Worm (Caenorhabditis elegans) whole organism, young adult: Measurements from ENCODE around the gene ptp-5.2.
A peak's percentile ranks its signal among the peaks of the same experiment; 100 is the strongest.

Source experiments
- C17E4.6 ChIP-seq: fragments of 200-800 bp; sonication (Bioruptor generic); IDR thresholded peaks from 2 replicates; pipeline ENCODE4 v1.3.6; 2022; ENCODE audit warnings: missing genetic modification reagents, missing genetic modification characterization, missing compliant biosample characterization
- F37B4.10 ChIP-seq: fragments of 200-800 bp; sonication (Bioruptor generic); IDR thresholded peaks from 2 replicates; pipeline ENCODE4 v1.3.6; 2022; ENCODE audit warnings: missing genetic modification characterization, missing compliant biosample characterization
- F57C9.4 ChIP-seq: sonication (generic microtip); optimal IDR thresholded peaks from 2 replicates; lab custom pipeline; 2017; ENCODE audit warnings: mild to moderate bottlenecking, missing genetic modification characterization, missing compliant biosample characterization
- K11D2.4 ChIP-seq: fragments of 200-800 bp; sonication (Bioruptor generic); IDR thresholded peaks from 2 replicates; pipeline ENCODE4 v1.3.6; 2022; ENCODE audit warnings: missing genetic modification reagents, missing genetic modification characterization, missing compliant biosample characterization
- T07F8.4 ChIP-seq: sonication (generic microtip); optimal IDR thresholded peaks from 2 replicates; lab custom pipeline; 2016; ENCODE audit warnings: mild to moderate bottlenecking, missing genetic modification characterization, moderate library complexity, missing compliant biosample characterization
- Y53F4B.3 ChIP-seq: fragments of 200-800 bp; sonication (Bioruptor generic); IDR thresholded peaks from 2 replicates; pipeline ENCODE4 v1.3.6; 2022; ENCODE audit warnings: missing genetic modification reagents, missing genetic modification characterization, missing compliant biosample characterization
- Y53G8AR.9 ChIP-seq: fragments of 200-800 bp; sonication (Bioruptor generic); conservative IDR thresholded peaks from 2 replicates; pipeline ENCODE4 v1.3.6; 2022; ENCODE audit warnings: missing genetic modification reagents, missing genetic modification characterization, missing compliant biosample characterization
- Y95B8A.8 ChIP-seq: fragments of 200-800 bp; sonication (Bioruptor generic); IDR thresholded peaks from 2 replicates; pipeline ENCODE4 v1.3.6; 2022; ENCODE audit warnings: missing genetic modification reagents, missing genetic modification characterization, missing compliant biosample characterization
- ZK185.1 ChIP-seq: sonication (generic microtip); optimal IDR thresholded peaks from 2 replicates; lab custom pipeline; 2016; ENCODE audit warnings: mild to moderate bottlenecking, missing genetic modification characterization, missing compliant biosample characterization; ENCODE audit not compliant: poor library complexity, severe bottlenecking
- akir-1 ChIP-seq: fragments of 200-800 bp; sonication (Bioruptor generic); optimal IDR thresholded peaks from 2 replicates; lab custom pipeline; 2018; ENCODE audit warnings: mild to moderate bottlenecking, missing genetic modification characterization, moderate library complexity, missing compliant biosample characterization
- aptf-2 ChIP-seq: fragments of 200-800 bp; sonication (Bioruptor generic); conservative IDR thresholded peaks from 2 replicates; pipeline ENCODE4 v1.3.6; 2022; ENCODE audit warnings: missing genetic modification reagents, missing genetic modification characterization, missing compliant biosample characterization
- athp-1 ChIP-seq: sonication (generic microtip); optimal IDR thresholded peaks from 2 replicates; lab custom pipeline; 2017; ENCODE audit warnings: mild to moderate bottlenecking, missing genetic modification characterization, missing compliant biosample characterization
- attf-6 ChIP-seq: fragments of 200-800 bp; sonication (Bioruptor generic); IDR thresholded peaks from 2 replicates; pipeline ENCODE4 v1.3.6; 2022; ENCODE audit warnings: missing genetic modification reagents, missing genetic modification characterization, missing compliant biosample characterization
- cebp-1 ChIP-seq, 2 experiments: fragments of 200-800 bp in 1 of 2; sonication (Bioruptor generic) in 1 of 2; sonication (generic microtip) in 1 of 2; IDR thresholded peaks in 1 of 2; optimal IDR thresholded peaks in 1 of 2; 2 replicates each; pipeline versions ENCODE4 v1.3.6 to Lab custom; 2017 to 2022; ENCODE audit warnings: missing compliant biosample characterization in 2 of 2, missing genetic modification characterization in 2 of 2, mild to moderate bottlenecking in 1 of 2, missing genetic modification reagents in 1 of 2, moderate library complexity in 1 of 2
- ceh-27 ChIP-seq: fragments of 200-800 bp; sonication (Bioruptor generic); optimal IDR thresholded peaks from 2 replicates; lab custom pipeline; 2018; ENCODE audit warnings: mild to moderate bottlenecking, missing genetic modification characterization, moderate library complexity, missing compliant biosample characterization
- efl-1 ChIP-seq: fragments of 150-350 bp; optimal IDR thresholded peaks from 2 replicates; lab custom pipeline; 2014; ENCODE audit warnings: missing biosample characterization, missing genetic modification reagents, missing genetic modification characterization
- egl-18 ChIP-seq: fragments of 200-800 bp; sonication (Bioruptor generic); IDR thresholded peaks from 2 replicates; pipeline ENCODE4 v1.3.6; 2022; ENCODE audit warnings: missing genetic modification reagents, missing genetic modification characterization, missing compliant biosample characterization
- gei-17 ChIP-seq: fragments of 200-800 bp; sonication (Bioruptor generic); optimal IDR thresholded peaks from 2 replicates; lab custom pipeline; 2018; ENCODE audit warnings: mild to moderate bottlenecking, missing genetic modification characterization, missing compliant biosample characterization
- him-1 ChIP-seq: sonication (generic microtip); optimal IDR thresholded peaks from 2 replicates; lab custom pipeline; 2016; ENCODE audit warnings: missing genotype, missing genetic modification reagents, missing genetic modification characterization, missing compliant biosample characterization
- hlh-12 ChIP-seq: sonication (generic microtip); optimal IDR thresholded peaks from 2 replicates; lab custom pipeline; 2016; ENCODE audit warnings: missing genetic modification characterization, missing compliant biosample characterization
- hmg-1.2 ChIP-seq: fragments of 200-800 bp; sonication (Bioruptor generic); IDR thresholded peaks from 2 replicates; pipeline ENCODE4 v1.3.6; 2022; ENCODE audit warnings: missing genetic modification reagents, missing genetic modification characterization, missing compliant biosample characterization
- hsf-1 ChIP-seq: fragments of 200-800 bp; sonication (Bioruptor generic); IDR thresholded peaks from 2 replicates; pipeline ENCODE4 v1.3.6; 2022; ENCODE audit warnings: missing genetic modification reagents, missing genetic modification characterization, missing compliant biosample characterization
- lag-1 ChIP-seq: fragments of 200-800 bp; sonication (Bioruptor generic); IDR thresholded peaks from 2 replicates; pipeline ENCODE4 v1.3.6; 2022; ENCODE audit warnings: missing genetic modification reagents, missing genetic modification characterization, missing compliant biosample characterization
- let-526 ChIP-seq: fragments of 200-800 bp; sonication (Bioruptor generic); IDR thresholded peaks from 2 replicates; pipeline ENCODE4 v1.3.6; 2022; ENCODE audit warnings: missing genetic modification reagents, missing genetic modification characterization, missing compliant biosample characterization
- lin-40 ChIP-seq: sonication (generic microtip); optimal IDR thresholded peaks from 2 replicates; lab custom pipeline; 2016; ENCODE audit warnings: missing genetic modification characterization, mild to moderate bottlenecking, missing compliant biosample characterization, missing genotype, missing genetic modification reagents
- madf-10 ChIP-seq: sonication (generic microtip); optimal IDR thresholded peaks from 2 replicates; lab custom pipeline; 2016; ENCODE audit warnings: mild to moderate bottlenecking, missing genetic modification characterization, missing compliant biosample characterization
- mel-28 ChIP-seq: sonication (generic microtip); optimal IDR thresholded peaks from 2 replicates; lab custom pipeline; 2016; ENCODE audit warnings: borderline replicate concordance, mild to moderate bottlenecking, missing genetic modification characterization, missing compliant biosample characterization
- mxl-1 ChIP-seq: sonication (generic microtip); optimal IDR thresholded peaks from 2 replicates; lab custom pipeline; 2016; ENCODE audit warnings: missing genetic modification characterization, missing compliant biosample characterization
- nfya-2 ChIP-seq: fragments of 200-800 bp; sonication (Bioruptor generic); IDR thresholded peaks from 2 replicates; pipeline ENCODE4 v1.3.6; 2022; ENCODE audit warnings: missing genetic modification reagents, missing genetic modification characterization, missing compliant biosample characterization
- nhr-27 ChIP-seq: fragments of 200-800 bp; sonication (Bioruptor generic); optimal IDR thresholded peaks from 2 replicates; lab custom pipeline; 2018; ENCODE audit warnings: mild to moderate bottlenecking, missing genetic modification characterization, moderate library complexity, missing compliant biosample characterization
- nhr-90 ChIP-seq: sonication (generic microtip); optimal IDR thresholded peaks from 2 replicates; lab custom pipeline; 2016; ENCODE audit warnings: missing genotype, mild to moderate bottlenecking, missing genetic modification characterization, missing compliant biosample characterization
- rcor-1 ChIP-seq: fragments of 200-800 bp; sonication (Bioruptor generic); IDR thresholded peaks from 2 replicates; pipeline ENCODE4 v1.3.6; 2022; ENCODE audit warnings: missing genetic modification reagents, missing genetic modification characterization, missing compliant biosample characterization
- sdz-38 ChIP-seq: sonication (generic microtip); optimal IDR thresholded peaks from 2 replicates; lab custom pipeline; 2016; ENCODE audit warnings: missing genotype, missing genetic modification characterization, missing compliant biosample characterization
- sea-2 ChIP-seq: fragments of 200-800 bp; sonication (Bioruptor generic); IDR thresholded peaks from 2 replicates; pipeline ENCODE4 v1.3.6; 2022; ENCODE audit warnings: missing genetic modification characterization, missing compliant biosample characterization
- snpc-1.3 ChIP-seq: sonication (generic microtip); optimal IDR thresholded peaks from 2 replicates; lab custom pipeline; 2017; ENCODE audit warnings: missing genetic modification characterization, mild to moderate bottlenecking, missing compliant biosample characterization, antibody characterized with exemption, moderate library complexity, missing genotype, missing genetic modification reagents; ENCODE audit not compliant: insufficient read depth
- snpc-3.4 ChIP-seq: sonication (generic microtip); optimal IDR thresholded peaks from 2 replicates; lab custom pipeline; 2017; ENCODE audit warnings: missing genetic modification characterization, mild to moderate bottlenecking, missing compliant biosample characterization, antibody characterized with exemption, moderate library complexity, missing genotype, missing genetic modification reagents
- snpc-4 ChIP-seq, 5 experiments: fragments of 150-350 bp in 1 of 5; sonication (generic microtip) in 4 of 5; optimal IDR thresholded peaks; 2 replicates each; lab custom pipeline; 2014 to 2018; ENCODE audit warnings: missing genetic modification characterization in 5 of 5, missing biosample characterization in 3 of 5, antibody characterized with exemption in 2 of 5, mild to moderate bottlenecking in 2 of 5, missing compliant biosample characterization in 2 of 5, missing genotype in 2 of 5, moderate library complexity in 2 of 5, missing genetic modification reagents in 1 of 5
- sptf-2 ChIP-seq: fragments of 200-800 bp; sonication (Bioruptor generic); optimal IDR thresholded peaks from 2 replicates; lab custom pipeline; 2018; ENCODE audit warnings: mild to moderate bottlenecking, missing genetic modification characterization, missing compliant biosample characterization
- tbp1 ChIP-seq: fragments of 200-800 bp; sonication (Bioruptor generic); optimal IDR thresholded peaks from 2 replicates; lab custom pipeline; 2018; ENCODE audit warnings: mild to moderate bottlenecking, missing genetic modification characterization, missing compliant biosample characterization
- ztf-25 ChIP-seq: fragments of 200-800 bp; sonication (Bioruptor generic); IDR thresholded peaks from 2 replicates; pipeline ENCODE4 v1.3.6; 2022; ENCODE audit warnings: missing genetic modification reagents, missing genetic modification characterization, missing compliant biosample characterization

ptp-5.2 gene

ce11 chrIV:14773280-14774071 lies 12.7 kb upstream of the ptp-5.2 start, which contains the start of gene Y57G11C.36 (continued):
- no peak for TF ChIP-seq cebp-1 (GFP tag; IDR thresholded peaks at IDR 0.05; lab: Robert Waterston, UW)
- TF ChIP-seq cebp-1 (tag; optimal IDR thresholded peaks at IDR 0.05; lab: Kevin White, UChicago): peak; percentile 50
- TF ChIP-seq nhr-27 (tag; lab: Kevin White, UChicago): no peak
- no peak for TF ChIP-seq mxl-1 (tag; lab: Kevin White, UChicago)
- TF ChIP-seq T07F8.4: no peak
- TF ChIP-seq athp-1 (tag; lab: Kevin White, UChicago): no peak
- no peak for TF ChIP-seq him-1 (tag; lab: Kevin White, UChicago)
- no peak for TF ChIP-seq sdz-38
- no peak for TF ChIP-seq lag-1 (GFP tag; lab: Robert Waterston, UW)
- no peak for TF ChIP-seq egl-18 (GFP tag; lab: Robert Waterston, UW)
- no peak for TF ChIP-seq hsf-1 (GFP tag; lab: Robert Waterston, UW)
- TF ChIP-seq nfya-2: no peak
- no peak for TF ChIP-seq sea-2

ce11 chrIV:14771325-14771724 lies 10.6 kb upstream of the ptp-5.2 start, which contains the start of gene degl-1:
degl-1 (minus strand) TSS chrIV:14771425.
- TF ChIP-seq hlh-12 (tag; lab: Kevin White, UChicago) (no peak), tbp1 (GFP tag; lab: Kevin White, UChicago) (no peak), sptf-2 (GFP tag; lab: Kevin White, UChicago) (no peak), akir-1 (GFP tag; lab: Kevin White, UChicago) (no peak), ceh-27 (no peak), mel-28 (tag; lab: Kevin White, UChicago) (no peak), lag-1 (GFP tag; lab: Robert Waterston, UW) (no peak)
- TF ChIP-seq, all 124 proteins: peak for 0

ce11 chrIV:14770663-14771062 lies 9.9 kb upstream of the ptp-5.2 start:
- TF ChIP-seq aptf-2 (GFP tag; lab: Robert Waterston, UW) (no peak), attf-6 (GFP tag; lab: Robert Waterston, UW) (peak; percentile 77), Y53G8AR.9 (GFP tag; lab: Robert Waterston, UW) (0 out of 2 replicates have a peak, but pooled peaks have one; percentile 34), him-1 (tag; lab: Kevin White, UChicago) (peak; percentile 41), snpc-4 (GFP tag; optimal IDR thresholded peaks at IDR 0.05; lab: Kevin White, UChicago) (no peak), snpc-4 (tag; optimal IDR thresholded peaks at IDR 0.05; lab: Kevin White, UChicago) (peak in 1 of 4 experiments; percentile 73)

ce11 chrIV:14769218-14769835 lies 8.6 kb upstream of the ptp-5.2 start, which contains the start of gene Y57G11C.43:
Y57G11C.43 (plus strand) TSS chrIV:14769441.
- TF ChIP-seq let-526 (GFP tag; lab: Robert Waterston, UW): no peak
- peak; percentile 27; the same call in 1 of the 2 replicates for TF ChIP-seq hmg-1.2 (GFP tag; lab: Robert Waterston, UW)
- TF ChIP-seq C17E4.6 (GFP tag; lab: Robert Waterston, UW): no peak
- TF ChIP-seq K11D2.4 (GFP tag; lab: Robert Waterston, UW): no peak
- peak; percentile 6 for TF ChIP-seq snpc-3.4 (tag; lab: Kevin White, UChicago)
- no peak for TF ChIP-seq Y53F4B.3 (GFP tag; lab: Robert Waterston, UW)
- no peak for TF ChIP-seq Y95B8A.8 (GFP tag; lab: Robert Waterston, UW)
- TF ChIP-seq gei-17: no peak
- TF ChIP-seq ztf-25: no peak
- no peak for TF ChIP-seq lin-40 (tag; lab: Kevin White, UChicago)
- no peak for TF ChIP-seq ZK185.1 (tag; lab: Kevin White, UChicago)
- no peak for TF ChIP-seq madf-10 (tag; lab: Kevin White, UChicago)
- TF ChIP-seq efl-1 (GFP tag; lab: Kevin White, UChicago): no peak
- no peak for TF ChIP-seq F37B4.10 (GFP tag; lab: Robert Waterston, UW)
- no peak for TF ChIP-seq nhr-90 (tag; lab: Kevin White, UChicago)
- no peak for TF ChIP-seq rcor-1
- peak; percentile 51 for TF ChIP-seq snpc-1.3 (tag; lab: Kevin White, UChicago)
- TF ChIP-seq Y53G8AR.9 (GFP tag; lab: Robert Waterston, UW): peak; percentile 59; the same call in 1 of the 2 replicates
- TF ChIP-seq attf-6 (GFP tag; lab: Robert Waterston, UW): peak; percentile 95
- no peak for TF ChIP-seq F57C9.4 (tag; lab: Kevin White, UChicago)
